Fruit fly (Drosophila melanogaster) whole organism, embryonic: ENCODE data around the gene Lrr47.

Source experiments
- Ada2b ChIP-seq: fragments of 200-800 bp; sonication (Bioruptor generic); IDR thresholded peaks from 2 replicates; pipeline ENCODE4 v1.3.6; 2022; ENCODE audit warnings: missing biosample characterization, missing genetic modification characterization
- B-H1 ChIP-seq: fragments of 200-800 bp; sonication (Bioruptor generic); IDR thresholded peaks from 3 replicates; pipeline ENCODE4 v1.3.6; 2022; ENCODE audit warnings: missing biosample characterization, missing genetic modification characterization
- C15 ChIP-seq: fragments of 200-800 bp; sonication (Bioruptor generic); IDR thresholded peaks from 3 replicates; pipeline ENCODE4 v1.3.6; 2022; ENCODE audit warnings: missing biosample characterization, missing genetic modification characterization
- CG12942 ChIP-seq: fragments of 200-800 bp; sonication (Bioruptor generic); optimal IDR thresholded peaks from 3 replicates; lab custom pipeline; 2016; ENCODE audit warnings: missing biosample characterization, missing genetic modification characterization
- CG13296 ChIP-seq: fragments of 200-800 bp; sonication (Bioruptor generic); optimal IDR thresholded peaks from 3 replicates; lab custom pipeline; 2018; ENCODE audit warnings: missing biosample characterization, mild to moderate bottlenecking, missing genetic modification characterization
- CG13624 ChIP-seq: fragments of 200-800 bp; sonication (Bioruptor generic); optimal IDR thresholded peaks from 2 replicates; lab custom pipeline; 2016; ENCODE audit warnings: missing biosample characterization, missing genetic modification characterization
- CG17186 ChIP-seq: fragments of 200-800 bp; sonication (Bioruptor generic); optimal IDR thresholded peaks from 3 replicates; lab custom pipeline; 2017; ENCODE audit warnings: missing biosample characterization, missing genetic modification reagents, missing genetic modification characterization
- CG17328 ChIP-seq: fragments of 200-800 bp; sonication (Bioruptor generic); IDR thresholded peaks from 2 replicates; pipeline ENCODE4 v1.3.6; 2022; ENCODE audit warnings: missing biosample characterization, missing genetic modification characterization
- CG17385 ChIP-seq: fragments of 200-800 bp; sonication (Bioruptor generic); optimal IDR thresholded peaks from 3 replicates; lab custom pipeline; 2018; ENCODE audit warnings: missing biosample characterization, mild to moderate bottlenecking, missing genetic modification characterization
- CG2129 ChIP-seq: fragments of 200-800 bp; sonication (Bioruptor generic); IDR thresholded peaks from 2 replicates; pipeline ENCODE4 v1.3.6; 2022; ENCODE audit warnings: missing biosample characterization, missing genetic modification characterization; ENCODE audit not compliant: partially characterized antibody
- CG2712 ChIP-seq: fragments of 200-800 bp; optimal IDR thresholded peaks from 3 replicates; lab custom pipeline; 2019; ENCODE audit warnings: missing biosample characterization, mild to moderate bottlenecking, missing genetic modification characterization, moderate library complexity
- CG4328 ChIP-seq: fragments of 200-800 bp; sonication (Bioruptor generic); optimal IDR thresholded peaks from 3 replicates; lab custom pipeline; 2017; ENCODE audit warnings: missing biosample characterization, missing genetic modification reagents, missing genetic modification characterization
- CG4854 ChIP-seq: fragments of 200-800 bp; sonication (Bioruptor generic); optimal IDR thresholded peaks from 2 replicates; lab custom pipeline; 2016; ENCODE audit warnings: missing biosample characterization, missing genetic modification characterization, inconsistent platforms
- CG6175 ChIP-seq: fragments of 200-800 bp; sonication (Bioruptor generic); IDR thresholded peaks from 3 replicates; pipeline ENCODE4 v1.3.6; 2022; ENCODE audit warnings: missing biosample characterization, missing genetic modification characterization
- CG7963 ChIP-seq: fragments of 200-800 bp; sonication (Bioruptor generic); IDR thresholded peaks from 3 replicates; pipeline ENCODE4 v1.3.6; 2022; ENCODE audit warnings: missing biosample characterization, missing genetic modification characterization; ENCODE audit not compliant: partially characterized antibody
- CG8290 ChIP-seq, 3 experiments: fragments of 200-800 bp; sonication (Bioruptor generic); optimal IDR thresholded peaks; 2 replicates each; lab custom pipeline; 2016 to 2019; ENCODE audit warnings: missing biosample characterization in 3 of 3, missing genetic modification characterization in 3 of 3, mild to moderate bottlenecking in 2 of 3, moderate library complexity in 1 of 3
- D ChIP-seq, 2 experiments: fragments of 200-800 bp in 1 of 2; fragments of >200 bp in 1 of 2; sonication (Bioruptor generic) in 1 of 2; optimal IDR thresholded peaks; 2 replicates in 1 of 2; 3 replicates in 1 of 2; lab custom pipeline; 2017; ENCODE audit warnings: mild to moderate bottlenecking in 1 of 2, missing biosample characterization in 1 of 2, missing genetic modification characterization in 1 of 2, missing genetic modification reagents in 1 of 2
- Dp ChIP-seq: fragments of 200-800 bp; sonication (Bioruptor generic); optimal IDR thresholded peaks from 2 replicates; lab custom pipeline; 2018; ENCODE audit warnings: missing biosample characterization, mild to moderate bottlenecking, missing genetic modification characterization, moderate library complexity
- Drgx ChIP-seq: fragments of 200-800 bp; sonication (Bioruptor generic); IDR thresholded peaks from 2 replicates; pipeline ENCODE4 v1.3.6; 2022; ENCODE audit warnings: missing biosample characterization, missing genetic modification characterization
- ERR ChIP-seq: fragments of 200-800 bp; sonication (Bioruptor generic); optimal IDR thresholded peaks from 2 replicates; lab custom pipeline; 2016; ENCODE audit warnings: missing biosample characterization, missing genetic modification characterization
- Gug ChIP-seq: fragments of 200-800 bp; sonication (Bioruptor generic); IDR thresholded peaks from 4 replicates; pipeline ENCODE4 v1.3.6; 2022; ENCODE audit warnings: missing biosample characterization, missing genetic modification characterization
- HLHmδ ChIP-seq: fragments of 200-800 bp; sonication (Bioruptor generic); optimal IDR thresholded peaks from 2 replicates; lab custom pipeline; 2018; ENCODE audit warnings: missing biosample characterization, mild to moderate bottlenecking, missing genetic modification characterization, moderate library complexity
- Hand ChIP-seq: fragments of 200-800 bp; sonication (Bioruptor generic); optimal IDR thresholded peaks from 2 replicates; lab custom pipeline; 2017; ENCODE audit warnings: mild to moderate bottlenecking, missing biosample characterization, missing genetic modification reagents, missing genetic modification characterization
- Hr3 ChIP-seq: fragments of 200-800 bp; sonication (Bioruptor generic); optimal IDR thresholded peaks from 3 replicates; lab custom pipeline; 2016; ENCODE audit warnings: missing biosample characterization, missing genetic modification characterization
- Hr78 ChIP-seq, 2 experiments: fragments of 200-800 bp in 1 of 2; fragments of >200 bp in 1 of 2; sonication (Bioruptor generic) in 1 of 2; optimal IDR thresholded peaks; 2 replicates each; lab custom pipeline; 2017 to 2019; ENCODE audit warnings: missing biosample characterization in 2 of 2, missing genetic modification characterization in 2 of 2, mild to moderate bottlenecking in 1 of 2, moderate library complexity in 1 of 2
- Jarid2 ChIP-seq: fragments of 200-800 bp; sonication (Bioruptor generic); optimal IDR thresholded peaks from 3 replicates; lab custom pipeline; 2017; ENCODE audit warnings: mild to moderate bottlenecking, missing biosample characterization, missing genetic modification reagents, missing genetic modification characterization
- Kr ChIP-seq: fragments of 200-800 bp; sonication (Bioruptor generic); optimal IDR thresholded peaks from 2 replicates; lab custom pipeline; 2017; ENCODE audit warnings: missing biosample characterization, mild to moderate bottlenecking, missing genetic modification characterization
- Pdp1 ChIP-seq, 2 experiments: fragments of 200-800 bp; sonication (Bioruptor generic); optimal IDR thresholded peaks; 3 replicates each; lab custom pipeline; 2016; ENCODE audit warnings: missing biosample characterization in 2 of 2, missing genetic modification characterization in 2 of 2, mild to moderate bottlenecking in 1 of 2, moderate library complexity in 1 of 2
- Rx ChIP-seq: fragments of 200-800 bp; sonication (Bioruptor generic); IDR thresholded peaks from 2 replicates; pipeline ENCODE4 v1.3.6; 2022; ENCODE audit warnings: missing biosample characterization, missing genetic modification characterization
- bbx ChIP-seq: fragments of 200-800 bp; sonication (Bioruptor generic); IDR thresholded peaks from 2 replicates; pipeline ENCODE4 v1.3.6; 2022; ENCODE audit warnings: missing biosample characterization, missing genetic modification characterization; ENCODE audit not compliant: partially characterized antibody
- bcd ChIP-seq: fragments of 200-800 bp; sonication (Bioruptor generic); optimal IDR thresholded peaks from 2 replicates; lab custom pipeline; 2017; ENCODE audit warnings: missing biosample characterization, mild to moderate bottlenecking, missing genetic modification characterization
- bowl ChIP-seq: fragments of 200-800 bp; sonication (Bioruptor generic); IDR thresholded peaks from 2 replicates; pipeline ENCODE4 v1.3.6; 2022; ENCODE audit warnings: missing biosample characterization, missing genetic modification characterization
- ci ChIP-seq: fragments of 200-800 bp; sonication (Bioruptor generic); IDR thresholded peaks from 3 replicates; pipeline ENCODE4 v1.3.6; 2022; ENCODE audit warnings: missing biosample characterization, missing genetic modification characterization
- corto ChIP-seq: fragments of 200-800 bp; sonication (Bioruptor generic); optimal IDR thresholded peaks from 2 replicates; lab custom pipeline; 2016; ENCODE audit warnings: missing biosample characterization, mild to moderate bottlenecking, missing genetic modification characterization, moderate library complexity
- croc ChIP-seq: fragments of 200-800 bp; sonication (Bioruptor generic); conservative IDR thresholded peaks from 3 replicates; pipeline ENCODE4 v1.3.6; 2022; ENCODE audit warnings: missing biosample characterization, missing genetic modification characterization
- danr ChIP-seq: fragments of 200-800 bp; sonication (Bioruptor generic); IDR thresholded peaks from 2 replicates; pipeline ENCODE4 v1.3.6; 2022; ENCODE audit warnings: missing biosample characterization, missing genetic modification characterization
- dimm ChIP-seq: fragments of 200-800 bp; sonication (Bioruptor generic); IDR thresholded peaks from 2 replicates; pipeline ENCODE4 v1.3.6; 2022; ENCODE audit warnings: missing biosample characterization, missing genetic modification characterization
- ems ChIP-seq: fragments of 200-800 bp; sonication (Bioruptor generic); optimal IDR thresholded peaks from 3 replicates; lab custom pipeline; 2016; ENCODE audit warnings: missing biosample characterization, missing genetic modification characterization
- exex ChIP-seq: fragments of 200-800 bp; sonication (Bioruptor generic); optimal IDR thresholded peaks from 4 replicates; lab custom pipeline; 2018; ENCODE audit warnings: missing biosample characterization, mild to moderate bottlenecking, missing genetic modification characterization, moderate library complexity
- fd102C ChIP-seq: fragments of 200-800 bp; sonication (Bioruptor generic); optimal IDR thresholded peaks from 2 replicates; lab custom pipeline; 2018; ENCODE audit warnings: missing biosample characterization, mild to moderate bottlenecking, missing genetic modification characterization, moderate library complexity
- hbn ChIP-seq: fragments of 200-800 bp; sonication (Bioruptor generic); IDR thresholded peaks from 2 replicates; pipeline ENCODE4 v1.3.6; 2022; ENCODE audit warnings: missing biosample characterization, missing genetic modification characterization; ENCODE audit not compliant: partially characterized antibody
- oc ChIP-seq: fragments of 200-800 bp; sonication (Bioruptor generic); optimal IDR thresholded peaks from 2 replicates; lab custom pipeline; 2018; ENCODE audit warnings: missing biosample characterization, mild to moderate bottlenecking, missing genetic modification characterization, moderate library complexity
- phol ChIP-seq: fragments of 200-800 bp; sonication (Bioruptor generic); optimal IDR thresholded peaks from 3 replicates; lab custom pipeline; 2018; ENCODE audit warnings: missing biosample characterization, mild to moderate bottlenecking, missing genetic modification characterization, moderate library complexity
- ranshi ChIP-seq: fragments of 200-800 bp; sonication (Bioruptor generic); IDR thresholded peaks from 2 replicates; pipeline ENCODE4 v1.3.6; 2022; ENCODE audit warnings: missing biosample characterization, missing genetic modification characterization
- repo ChIP-seq: fragments of 200-800 bp; sonication (Bioruptor generic); optimal IDR thresholded peaks from 2 replicates; lab custom pipeline; 2016; ENCODE audit warnings: missing biosample characterization, missing genetic modification characterization
- salm ChIP-seq: fragments of 200-800 bp; sonication (Bioruptor generic); optimal IDR thresholded peaks from 2 replicates; lab custom pipeline; 2018; ENCODE audit warnings: missing biosample characterization, mild to moderate bottlenecking, missing genetic modification characterization
- schlank ChIP-seq: fragments of 200-800 bp; sonication (Bioruptor generic); optimal IDR thresholded peaks from 2 replicates; lab custom pipeline; 2018; ENCODE audit warnings: missing biosample characterization, mild to moderate bottlenecking, missing genetic modification characterization
- sob ChIP-seq: fragments of 200-800 bp; sonication (Bioruptor generic); IDR thresholded peaks from 2 replicates; pipeline ENCODE4 v1.3.6; 2022; ENCODE audit warnings: missing biosample characterization, missing genetic modification characterization
- stc ChIP-seq: fragments of 200-800 bp; sonication (Bioruptor generic); IDR thresholded peaks from 2 replicates; pipeline ENCODE4 v1.3.6; 2022; ENCODE audit warnings: missing biosample characterization, missing genetic modification characterization
- zen2 ChIP-seq: fragments of 200-800 bp; sonication (Bioruptor generic); IDR thresholded peaks from 3 replicates; pipeline ENCODE4 v1.3.6; 2022; ENCODE audit warnings: missing biosample characterization, missing genetic modification characterization; ENCODE audit not compliant: partially characterized antibody

Gene Lrr47

DNA sequence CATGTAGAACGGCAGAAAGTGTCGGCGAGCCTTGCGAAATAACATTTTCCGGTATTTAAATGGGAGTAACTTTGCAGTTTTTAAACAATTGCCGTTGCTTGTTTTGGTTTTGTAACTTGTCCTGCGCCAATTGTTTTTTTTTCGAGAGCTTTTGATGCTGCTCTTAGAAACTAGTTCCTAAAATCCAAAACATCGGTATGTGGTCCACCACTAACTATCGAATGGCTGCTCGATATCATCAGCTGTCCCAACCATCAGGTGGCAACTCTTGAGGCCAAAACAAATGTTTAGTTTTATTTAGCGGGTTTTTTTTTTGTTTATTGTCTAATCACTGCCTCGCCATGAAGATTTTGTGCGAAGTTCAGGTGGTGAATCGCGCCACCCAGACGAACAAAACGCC is at the start of gene Lrr47, which contains the start of gene Fatp1 (continued):
- TF ChIP-seq fd102C (GFP tag; lab: Kevin White, UChicago) = no peak
- TF ChIP-seq croc (GFP tag; lab: Robert Waterston, UW) = no peak
- peak in 1 of 2 experiments; percentile 54 for TF ChIP-seq Pdp1 (GFP tag; optimal IDR thresholded peaks at IDR 0.05; lab: Kevin White, UChicago)
- no peak for TF ChIP-seq HLHmδ (GFP tag; lab: Kevin White, UChicago)
- no peak for TF ChIP-seq CG13296 (GFP tag; lab: Kevin White, UChicago)
- no peak for TF ChIP-seq CG4328 (GFP tag; lab: Kevin White, UChicago)
- TF ChIP-seq danr = no peak
- no peak for TF ChIP-seq CG6175 (GFP tag; lab: Robert Waterston, UW)
- TF ChIP-seq Hand (GFP tag; lab: Kevin White, UChicago) = no peak
- TF ChIP-seq CG17385 (GFP tag; lab: Kevin White, UChicago) = no peak
- no peak for TF ChIP-seq ems (GFP tag; lab: Kevin White, UChicago)
- TF ChIP-seq bbx (GFP tag; lab: Robert Waterston, UW) = peak; percentile 90
- peak; percentile 81 for TF ChIP-seq CG7963
- no peak for TF ChIP-seq Hr3
- TF ChIP-seq CG4854 (GFP tag; lab: Kevin White, UChicago) = no peak
- TF ChIP-seq C15 (GFP tag; lab: Robert Waterston, UW) = no peak
- no peak for TF ChIP-seq phol (tag; lab: Kevin White, UChicago)
- TF ChIP-seq CG12942 (GFP tag; lab: Kevin White, UChicago) = no peak
- no peak for TF ChIP-seq CG17328
- no peak for TF ChIP-seq oc
- TF ChIP-seq B-H1 (GFP tag; lab: Robert Waterston, UW) = no peak
- TF ChIP-seq Dp = peak; percentile 36
- TF ChIP-seq bowl (GFP tag; lab: Robert Waterston, UW) = no peak
- no peak for TF ChIP-seq repo (GFP tag; lab: Kevin White, UChicago)
- no peak for TF ChIP-seq salm (tag; lab: Kevin White, UChicago)
- TF ChIP-seq Jarid2 (GFP tag; lab: Kevin White, UChicago) = no peak
- TF ChIP-seq Rx = no peak
- TF ChIP-seq dimm (GFP tag; lab: Robert Waterston, UW) = no peak
- TF ChIP-seq CG8290 (GFP tag; optimal IDR thresholded peaks at IDR 0.05; lab: Kevin White, UChicago) = no peak
- peak in 1 of 2 experiments; percentile 36 for TF ChIP-seq CG8290 (tag; optimal IDR thresholded peaks at IDR 0.05; lab: Kevin White, UChicago)
- TF ChIP-seq stc (GFP tag; lab: Robert Waterston, UW) = no peak
- no peak for TF ChIP-seq Gug (GFP tag; lab: Robert Waterston, UW)
- no peak for TF ChIP-seq ERR
- no peak for TF ChIP-seq Kr (GFP tag; lab: Kevin White, UChicago)
- TF ChIP-seq Hr78 (GFP tag; optimal IDR thresholded peaks at IDR 0.05; lab: Kevin White, UChicago) = no peak
- TF ChIP-seq CG2129 (GFP tag; lab: Robert Waterston, UW) = peak; percentile 71; the same call in 1 of the 2 replicates
- TF ChIP-seq schlank (tag; lab: Kevin White, UChicago) = no peak
- TF ChIP-seq Drgx (GFP tag; lab: Robert Waterston, UW) = no peak
- no peak for TF ChIP-seq corto
- TF ChIP-seq CG2712 = no peak
- no peak for TF ChIP-seq CG17186 (GFP tag; lab: Kevin White, UChicago)
- no peak for TF ChIP-seq ci (GFP tag; lab: Robert Waterston, UW)
- TF ChIP-seq zen2 (GFP tag; lab: Robert Waterston, UW) = peak; percentile 68; the same call in 2 of the 3 replicates
- no peak for TF ChIP-seq bcd
- TF ChIP-seq ranshi = no peak
- TF ChIP-seq hbn (GFP tag; lab: Robert Waterston, UW) = peak; percentile 85
- no peak for TF ChIP-seq Ada2b (GFP tag; lab: Robert Waterston, UW)
- no peak for TF ChIP-seq exex (tag; lab: Kevin White, UChicago)
- no peak for TF ChIP-seq D (optimal IDR thresholded peaks at IDR 0.05; lab: Kevin White, UChicago)
- TF ChIP-seq D (GFP tag; optimal IDR thresholded peaks at IDR 0.05; lab: Kevin White, UChicago) = no peak
- TF ChIP-seq sob (GFP tag; lab: Robert Waterston, UW) = no peak
- no peak for TF ChIP-seq CG13624 (GFP tag; lab: Kevin White, UChicago)
